Fruit fly (Drosophila melanogaster) ovary, adult (tissue): ENCODE measurements around the gene CG34134.

ENCODE experiments used
- CG17801 ChIP-seq: fragments of 200-800 bp; optimal IDR thresholded peaks from 2 replicates; lab custom pipeline; 2019; ENCODE audit warnings: missing biosample characterization, mild to moderate bottlenecking, missing genetic modification characterization, moderate library complexity; ENCODE audit not compliant: partially characterized antibody

Gene CG34134

DNA sequence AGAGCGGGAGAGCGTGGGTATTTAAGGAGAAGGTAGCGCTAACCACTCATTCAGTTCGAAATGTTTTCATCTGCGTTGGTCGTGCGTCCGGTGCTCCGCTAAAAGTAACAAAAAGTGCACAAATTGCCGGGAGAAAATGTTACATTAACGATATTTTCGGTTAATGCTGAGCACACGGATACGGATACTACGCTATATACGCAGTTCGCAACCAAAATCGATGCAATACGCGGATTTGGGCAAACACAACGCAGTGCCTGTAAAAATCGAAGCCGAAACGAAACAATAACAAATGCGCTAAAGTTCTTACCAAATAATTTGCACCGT, 27.6 kb downstream of the CG34134 start, which contains the start of gene Piezo:
TSS of gene Piezo (plus strand) at position 49 of the 327 bp plus-strand sequence.
- TF ChIP-seq CG17801 (GFP tag; lab: Kevin White, UChicago): no peak

DNA sequence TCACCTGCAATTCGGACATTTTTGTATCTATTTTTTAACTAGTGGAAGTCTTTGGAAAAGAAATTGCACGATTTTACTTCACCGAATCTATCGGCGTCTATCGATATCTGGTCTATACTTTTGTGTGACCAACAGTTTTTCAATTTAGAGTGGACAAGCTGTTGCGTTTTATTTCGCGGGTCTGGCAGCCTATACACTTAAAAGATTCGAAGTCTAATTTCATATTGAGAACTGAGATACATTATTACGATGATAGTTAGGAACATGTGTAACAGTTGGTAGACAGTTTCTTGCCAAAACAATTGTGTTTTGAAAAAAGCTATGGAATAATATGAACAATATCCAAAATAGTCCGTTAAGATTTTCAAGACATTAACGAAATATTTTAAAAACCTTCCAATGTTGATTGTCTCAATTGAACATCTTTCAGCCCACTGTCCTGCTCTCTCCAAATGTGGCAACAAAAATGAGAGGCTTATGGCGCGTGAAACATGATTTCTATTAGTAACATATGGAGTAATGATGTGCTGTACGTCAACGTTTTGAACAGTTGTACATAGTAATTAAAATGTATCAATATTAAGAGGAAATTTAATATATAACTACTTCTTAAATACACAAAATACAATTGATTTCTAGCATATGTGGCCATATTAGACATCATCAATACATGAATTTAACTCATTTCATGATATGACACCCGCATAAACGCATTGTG, 28.1 kb downstream of the CG34134 start, which contains the start of gene Acbp1:
TSS of gene Acbp1 (minus strand) at position 146 of the 718 bp plus-strand sequence.
- peak; percentile 99 for TF ChIP-seq CG17801 (GFP tag; lab: Kevin White, UChicago)

DNA sequence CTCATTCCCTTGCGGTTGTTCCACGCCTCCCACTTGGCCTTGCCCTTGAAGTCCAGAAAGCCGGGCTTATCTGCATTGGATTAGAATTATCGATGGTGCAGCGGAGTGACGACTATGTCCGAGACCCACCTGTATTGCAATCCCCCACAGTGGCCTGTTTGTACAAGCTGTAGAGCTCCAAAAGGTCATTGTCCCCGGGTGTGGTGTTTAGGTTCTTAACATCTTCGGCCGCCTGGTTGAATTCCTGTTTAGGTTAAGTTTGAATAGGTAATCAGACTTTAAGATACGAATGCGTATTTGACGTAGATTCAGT, 28.6 kb downstream of the CG34134 start:
- no peak for TF ChIP-seq CG17801 (GFP tag; lab: Kevin White, UChicago)

DNA sequence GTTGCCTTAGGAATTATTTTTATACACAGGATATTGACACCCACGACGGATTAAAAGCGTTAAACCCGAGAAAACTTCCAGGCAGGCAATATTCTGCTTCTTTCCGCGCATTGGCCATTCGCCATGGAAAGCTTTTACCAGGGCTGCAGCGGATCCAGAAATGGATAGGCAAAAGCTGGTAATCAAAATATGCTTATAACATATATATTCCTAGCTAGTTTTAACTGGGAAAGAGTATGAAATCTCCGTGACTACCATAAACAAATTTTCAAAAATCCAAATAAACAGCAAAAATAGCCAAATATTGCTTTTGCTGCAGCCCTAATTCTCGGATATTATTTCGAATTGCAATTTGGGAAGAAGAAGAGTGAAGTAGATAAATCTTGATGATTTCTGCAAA, 31.1 kb downstream of the CG34134 start, which contains the start of the genes PAPLA1 and Rbsn-5:
TSS of gene PAPLA1 (minus strand) at position 141 of the 400 bp plus-strand sequence.
TSS of gene Rbsn-5 (plus strand) at position 335 of the 400 bp plus-strand sequence.
- peak; percentile 92 for TF ChIP-seq CG17801 (GFP tag; lab: Kevin White, UChicago)

DNA sequence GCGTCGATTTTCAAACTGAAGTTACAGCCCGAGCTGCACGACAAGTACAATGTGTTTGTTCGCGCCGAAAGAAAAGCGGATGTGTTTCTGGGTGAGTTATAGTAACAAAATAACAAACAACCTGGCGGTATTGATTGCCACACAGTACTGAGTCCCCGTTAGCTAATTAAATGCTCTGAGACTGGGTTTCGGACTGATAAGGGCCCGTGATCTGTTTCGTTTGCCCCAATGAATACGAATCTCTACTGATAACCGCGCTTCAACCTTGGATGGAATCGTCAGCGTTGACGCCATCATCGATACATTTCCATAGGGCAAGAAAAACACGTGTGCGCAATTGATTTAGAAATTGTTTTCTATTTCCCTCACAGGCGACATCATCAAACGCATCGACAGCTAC, 33.4 kb downstream of the CG34134 start:
- no peak for TF ChIP-seq CG17801 (GFP tag; lab: Kevin White, UChicago)

DNA sequence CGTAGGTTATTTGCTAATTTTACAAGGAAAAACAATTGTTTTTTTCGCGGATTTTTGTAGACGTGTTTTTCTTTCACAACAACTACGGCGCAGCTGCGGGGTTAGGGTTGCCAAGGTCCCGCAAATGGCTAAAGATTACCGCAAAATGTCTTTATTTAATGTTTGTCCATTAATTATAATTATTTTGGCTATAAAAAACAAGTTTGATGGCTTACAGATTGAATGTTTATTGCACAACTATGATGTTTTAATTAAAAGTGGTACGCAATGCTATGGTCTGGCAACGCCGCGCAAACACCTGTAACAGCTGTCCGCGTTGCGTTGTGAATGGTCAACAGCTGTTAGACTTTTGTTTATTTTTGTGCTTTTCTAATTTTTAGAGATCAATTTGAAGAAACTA, 33.9 kb downstream of the CG34134 start:
- peak; percentile 65 for TF ChIP-seq CG17801 (GFP tag; lab: Kevin White, UChicago)

DNA sequence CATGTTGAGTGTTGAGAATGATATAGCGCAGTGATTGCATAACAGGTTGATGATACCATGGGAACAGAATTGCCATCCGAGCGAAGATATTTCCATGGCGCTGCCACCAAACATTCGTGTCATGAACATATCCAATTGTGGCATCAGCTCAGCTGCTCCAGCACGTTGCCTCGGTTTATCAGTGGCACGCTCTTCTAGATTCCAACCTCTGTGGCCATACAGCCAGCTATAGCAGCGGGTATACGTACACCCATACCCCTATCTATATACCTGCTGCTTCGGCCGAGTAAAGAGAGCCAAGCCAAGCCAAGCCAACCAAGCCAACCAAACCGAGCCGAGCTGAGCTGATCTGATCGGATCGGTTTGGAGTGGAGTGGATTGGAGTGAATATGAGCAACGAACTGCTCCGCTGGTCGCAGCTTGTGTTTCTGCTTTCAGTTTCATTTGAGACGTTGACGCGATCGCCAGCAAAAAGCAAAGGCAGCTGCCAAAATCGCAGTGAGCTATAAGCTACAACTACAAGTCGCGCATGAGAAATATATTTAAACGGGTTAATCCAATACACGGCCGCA, 42.0 kb downstream of the CG34134 start:
- TF ChIP-seq CG17801 (GFP tag; lab: Kevin White, UChicago): no peak

DNA sequence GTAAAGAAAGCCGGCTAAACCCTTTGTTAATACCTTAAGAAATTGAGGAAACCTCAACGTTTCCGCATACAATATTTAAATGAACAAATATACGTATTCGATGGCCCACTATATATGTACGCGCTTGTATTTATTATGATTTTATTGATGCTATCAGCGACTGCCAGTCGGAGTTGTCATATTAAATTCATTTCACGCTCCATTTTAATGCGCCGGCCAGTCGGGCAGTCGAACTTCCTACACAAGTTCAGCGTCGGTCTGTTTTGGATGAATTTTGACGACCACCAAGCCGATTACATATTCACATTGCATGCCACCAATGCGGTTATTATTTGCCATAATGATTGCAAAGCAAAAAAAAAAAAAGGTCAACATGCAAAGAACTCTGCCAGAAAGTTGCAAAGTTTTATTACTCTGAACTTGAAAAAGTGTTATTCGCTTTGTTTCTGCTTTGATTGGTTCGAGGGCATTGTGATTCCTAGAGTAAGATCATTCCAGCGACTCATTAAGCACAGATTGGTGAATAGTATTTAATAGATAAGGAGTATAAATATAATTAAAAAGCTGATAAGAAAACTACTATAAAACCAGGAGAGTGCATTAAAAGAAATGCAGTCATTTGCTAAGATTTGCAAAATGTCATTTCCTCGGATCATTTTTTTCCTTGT, 43.5 kb downstream of the CG34134 start, which contains the start of gene CG31606:
TSS of gene CG31606 (plus strand) at position 618 of the 668 bp plus-strand sequence.
- no peak for TF ChIP-seq CG17801 (GFP tag; lab: Kevin White, UChicago)

DNA sequence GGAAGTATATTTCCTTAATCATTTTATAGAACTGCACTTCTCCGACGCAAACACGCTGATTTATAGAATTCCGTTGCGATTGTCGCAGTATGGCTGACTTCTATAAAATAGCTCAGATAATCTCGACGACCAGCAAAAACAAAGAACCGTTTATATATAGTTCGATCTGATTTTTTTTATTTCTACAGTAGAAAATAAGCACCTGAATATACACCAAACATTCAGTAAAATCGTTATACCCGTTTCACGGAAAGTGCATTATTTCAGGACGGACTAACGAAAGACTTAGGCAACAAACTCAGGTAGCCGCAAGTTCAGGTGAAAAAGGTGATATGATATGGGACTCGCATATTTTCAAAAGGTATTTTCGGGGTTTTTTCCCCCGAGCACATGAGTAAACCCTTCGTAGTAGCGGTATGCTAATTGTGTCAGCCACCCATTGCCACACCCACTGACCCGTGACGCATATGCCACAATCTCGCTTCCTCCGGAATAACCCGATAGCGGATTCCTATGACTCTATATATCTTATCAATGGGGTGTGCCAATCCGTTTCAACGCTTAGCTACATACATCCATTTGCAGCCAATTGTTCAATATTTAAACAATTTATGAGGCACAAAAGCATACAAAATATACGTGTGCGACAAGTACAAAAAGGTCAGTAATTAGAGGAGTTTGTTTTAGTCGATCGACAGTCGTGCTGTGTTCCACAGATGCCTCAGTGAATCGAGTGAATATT, 45.3 kb downstream of the CG34134 start, which contains the start of the genes CG42763 and CG43394:
TSS of gene CG42763 (minus strand) at position 41 of the 742 bp plus-strand sequence.
TSS of gene CG43394 (plus strand) at position 692 of the 742 bp plus-strand sequence.
- TF ChIP-seq CG17801 (GFP tag; lab: Kevin White, UChicago): no peak

DNA sequence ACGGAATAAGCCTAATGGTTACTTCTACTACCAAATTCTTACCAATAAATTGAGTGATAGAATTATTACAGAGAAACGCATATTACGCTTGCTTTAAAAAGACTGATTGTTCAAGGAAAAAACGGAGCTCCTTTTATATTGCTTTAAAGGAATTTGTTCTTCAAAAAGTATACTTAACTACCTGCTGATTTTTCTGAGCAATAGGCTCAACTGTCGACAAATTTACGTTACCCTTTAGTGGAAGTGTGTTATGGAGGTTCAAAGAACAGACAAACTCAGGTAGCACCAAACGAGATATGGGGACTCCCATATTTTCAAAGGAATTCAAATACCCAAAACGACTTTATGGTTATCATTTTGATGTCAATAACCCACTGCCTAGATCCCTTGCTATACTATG, 46.6 kb downstream of the CG34134 start, which contains the start of gene CG42762:
TSS of gene CG42762 (minus strand) at position 101 of the 400 bp plus-strand sequence.
- no peak for TF ChIP-seq CG17801 (GFP tag; lab: Kevin White, UChicago)

DNA sequence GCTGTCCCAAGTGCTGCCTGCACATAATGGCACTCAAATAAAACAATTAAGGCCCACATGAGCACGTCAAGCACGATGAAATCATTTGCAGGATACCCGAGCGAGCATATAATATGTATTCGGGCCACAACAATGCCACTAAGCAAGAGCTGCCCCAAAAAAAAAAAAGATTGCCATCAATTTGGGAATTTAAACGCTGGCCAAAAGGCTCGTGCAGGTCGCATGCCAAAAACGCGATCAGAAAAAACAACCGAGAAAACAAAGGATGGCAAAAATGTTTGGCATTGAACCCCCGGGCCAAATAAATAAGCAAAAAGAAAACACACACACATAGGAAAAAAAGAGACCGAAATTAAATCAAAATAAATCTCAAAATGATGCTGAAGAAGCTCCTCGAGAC, 47.8 kb downstream of the CG34134 start:
- TF ChIP-seq CG17801 (GFP tag; lab: Kevin White, UChicago): no peak
